Worm (Caenorhabditis elegans): Measurements from ENCODE around the gene F02E11.2.

- TF ChIP-seq mef-2 (tag; optimal IDR thresholded peaks at IDR 0.05): no peak
- no peak for TF ChIP-seq lir-3 (tag; optimal IDR thresholded peaks at IDR 0.05; ENCODE audit: poor library complexity)
- no peak for TF ChIP-seq ztf-11 (tag; optimal IDR thresholded peaks at IDR 0.05)
- no peak for TF ChIP-seq aly-2 (tag; optimal IDR thresholded peaks at IDR 0.05)
- TF ChIP-seq ama-1 (optimal IDR thresholded peaks at IDR 0.05): no peak
- TF ChIP-seq egl-13 (tag; optimal IDR thresholded peaks at IDR 0.05): no peak
Measured at ce11 chrII:3267815-3268214, 5.2 kb downstream of the F02E11.2 start.

Data from whole organism, L1 larva.